Fruit fly (Drosophila melanogaster) whole organism, embryonic: Measurements from ENCODE around the gene goe.

Experiments
- CG10654 ChIP-seq: fragments of 200-800 bp; sonication (Bioruptor generic); optimal IDR thresholded peaks from 2 replicates; lab custom pipeline; 2016; ENCODE audit warnings: missing biosample characterization, missing genetic modification characterization
- CG15601 ChIP-seq: fragments of 200-800 bp; sonication (Bioruptor generic); optimal IDR thresholded peaks from 3 replicates; lab custom pipeline; 2019; ENCODE audit warnings: missing biosample characterization, mild to moderate bottlenecking, missing genetic modification characterization, moderate library complexity
- CG18764 ChIP-seq: fragments of 200-800 bp; sonication (Bioruptor generic); optimal IDR thresholded peaks from 3 replicates; lab custom pipeline; 2016; ENCODE audit warnings: missing biosample characterization, missing genetic modification characterization
- CG9437 ChIP-seq: fragments of 200-800 bp; sonication (Bioruptor generic); optimal IDR thresholded peaks from 2 replicates; lab custom pipeline; 2018; ENCODE audit warnings: missing biosample characterization, mild to moderate bottlenecking, missing genetic modification characterization
- Eip74EF ChIP-seq, 2 experiments: fragments of 200-800 bp in 1 of 2; fragments of >200 bp in 1 of 2; sonication (Bioruptor generic) in 1 of 2; optimal IDR thresholded peaks; 2 replicates each; lab custom pipeline; 2017 to 2019; ENCODE audit warnings: missing biosample characterization in 2 of 2, missing genetic modification characterization in 2 of 2, mild to moderate bottlenecking in 1 of 2, moderate library complexity in 1 of 2
- Taf1 ChIP-seq: fragments of 200-800 bp; sonication (Bioruptor generic); IDR thresholded peaks from 2 replicates; pipeline ENCODE4 v1.3.6; 2022; ENCODE audit warnings: missing biosample characterization, missing genetic modification characterization
- al ChIP-seq: fragments of 200-800 bp; sonication (Bioruptor generic); IDR thresholded peaks from 2 replicates; pipeline ENCODE4 v1.3.6; 2022; ENCODE audit warnings: missing biosample characterization, missing genetic modification characterization
- cwo ChIP-seq: fragments of 200-800 bp; sonication (Bioruptor generic); optimal IDR thresholded peaks from 3 replicates; lab custom pipeline; 2017; ENCODE audit warnings: missing biosample characterization, missing genetic modification characterization, mild to moderate bottlenecking, moderate library complexity, missing genetic modification reagents
- fu2 ChIP-seq: fragments of 200-800 bp; sonication (Bioruptor generic); optimal IDR thresholded peaks from 2 replicates; lab custom pipeline; 2016; ENCODE audit warnings: missing biosample characterization, missing genetic modification characterization
- jigr1 ChIP-seq: fragments of 200-800 bp; sonication (Bioruptor generic); IDR thresholded peaks from 3 replicates; pipeline ENCODE4 v1.3.6; 2022; ENCODE audit warnings: missing biosample characterization, missing genetic modification characterization
- luna ChIP-seq: fragments of 200-800 bp; sonication (Bioruptor generic); optimal IDR thresholded peaks from 2 replicates; lab custom pipeline; 2016; ENCODE audit warnings: missing biosample characterization, missing genetic modification characterization
- pho ChIP-seq: fragments of 200-800 bp; sonication (Bioruptor generic); optimal IDR thresholded peaks from 2 replicates; lab custom pipeline; 2016; ENCODE audit warnings: missing biosample characterization, missing genetic modification characterization

dm6 chrX:16693805-16694387, 57.8 kb downstream of the goe start:
- TF ChIP-seq al = no peak
- TF ChIP-seq pho (GFP tag; lab: Kevin White, UChicago) = no peak
- no peak for TF ChIP-seq fu2 (GFP tag; lab: Kevin White, UChicago)
- no peak for TF ChIP-seq luna (GFP tag; lab: Kevin White, UChicago)
- TF ChIP-seq CG18764 = no peak
- TF ChIP-seq CG9437 (GFP tag; lab: Kevin White, UChicago) = no peak
- no peak for TF ChIP-seq jigr1
- no peak for TF ChIP-seq Taf1
- TF ChIP-seq CG15601 (tag; lab: Kevin White, UChicago) = no peak
- no peak for TF ChIP-seq cwo (GFP tag; lab: Kevin White, UChicago)
- no peak for TF ChIP-seq Eip74EF (GFP tag; optimal IDR thresholded peaks at IDR 0.05; lab: Kevin White, UChicago)
- TF ChIP-seq CG10654 (GFP tag; lab: Kevin White, UChicago) = no peak
